Worm (Caenorhabditis elegans): Measurements from ENCODE around the gene B0334.10.

DNA sequence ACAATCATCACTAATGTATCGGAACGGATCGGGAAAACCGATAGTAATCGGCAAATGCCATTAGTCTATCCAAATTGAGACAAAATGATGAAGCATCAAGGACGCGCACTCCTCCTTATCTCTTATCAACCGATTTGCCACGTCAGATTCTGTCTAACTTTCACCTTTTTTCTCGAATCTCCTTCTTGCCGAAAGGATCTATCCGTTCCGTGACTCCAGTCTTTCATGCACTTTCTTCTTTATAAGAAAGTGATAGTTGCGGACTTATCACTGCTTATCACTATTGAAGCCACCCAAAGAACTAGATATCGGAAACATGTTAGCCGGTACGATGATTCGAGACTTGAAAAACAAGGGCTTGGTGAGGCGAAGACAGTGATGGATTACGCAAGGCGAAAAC lies 16.3 kb upstream of the B0334.10 start:
- no peak for TF ChIP-seq dao-5 (tag; optimal IDR thresholded peaks at IDR 0.05)
- TF ChIP-seq W03F9.2 (tag; optimal IDR thresholded peaks at IDR 0.05) = no peak
- no peak for TF ChIP-seq him-1 (tag; optimal IDR thresholded peaks at IDR 0.05)
